Worm (Caenorhabditis elegans): ENCODE data around the gene txt-6.

txt-6 gene

ce11 chrV:4647857-4648256 is 41.1 kb upstream of the txt-6 start, which contains the start of gene F41F3.3 (continued):
- TF ChIP-seq zip-2 (tag; optimal IDR thresholded peaks at IDR 0.05) (no peak), daf-16 (GFP tag; optimal IDR thresholded peaks at IDR 0.05) (no peak), daf-16 (tag; optimal IDR thresholded peaks at IDR 0.05) (no peak), lin-1 (GFP tag; IDR thresholded peaks at IDR 0.05) (no peak), R02D3.7 (tag; optimal IDR thresholded peaks at IDR 0.05) (no peak), dmd-6 (GFP tag; IDR thresholded peaks at IDR 0.05) (no peak), F37D6.2 (tag; optimal IDR thresholded peaks at IDR 0.05) (no peak), hmg-1.1 (GFP tag; IDR thresholded peaks at IDR 0.05) (no peak), T26A8.4 (GFP tag; IDR thresholded peaks at IDR 0.05) (peak; percentile 74)

- TF ChIP-seq spr-1 (tag; optimal IDR thresholded peaks at IDR 0.05) (peak; percentile 28), snpc-1.2 (GFP tag; IDR thresholded peaks at IDR 0.05) (peak; percentile 12; the same call in 1 of the 2 replicates), F26F4.8 (GFP tag; conservative IDR thresholded peaks at IDR 0.05) (no peak), fos-1 (tag; optimal IDR thresholded peaks at IDR 0.05) (no peak), madf-5 (GFP tag; IDR thresholded peaks at IDR 0.05) (no peak), mes-2 (tag; optimal IDR thresholded peaks at IDR 0.05; ENCODE audit: poor library complexity, severe bottlenecking) (peak; percentile 40), spr-3 (GFP tag; optimal IDR thresholded peaks at IDR 0.05) (no peak), daf-16 (GFP tag; optimal IDR thresholded peaks at IDR 0.05) (no peak), daf-16 (tag; optimal IDR thresholded peaks at IDR 0.05) (no peak), T26A8.4 (GFP tag; IDR thresholded peaks at IDR 0.05) (peak; percentile 82; the same call in 1 of the 2 replicates), nhr-6 (tag; optimal IDR thresholded peaks at IDR 0.05) (no peak), nhr-48 (tag; optimal IDR thresholded peaks at IDR 0.05) (peak; percentile 38), ceh-62 (tag; optimal IDR thresholded peaks at IDR 0.05) (no peak), unc-130 (GFP tag; optimal IDR thresholded peaks at IDR 0.05) (no peak), ama-1 (optimal IDR thresholded peaks at IDR 0.05) (peak; percentile 91), egl-43 (GFP tag; IDR thresholded peaks at IDR 0.05) (no peak), zfp-2 (tag; optimal IDR thresholded peaks at IDR 0.05) (no peak), skn-1 (tag; optimal IDR thresholded peaks at IDR 0.05) (no peak), nhr-102 (tag; optimal IDR thresholded peaks at IDR 0.05) (peak; percentile 30), ztf-7 (tag; optimal IDR thresholded peaks at IDR 0.05) (no peak)
These were observed 40.6 kb upstream of the txt-6 start for ce11 chrV:4647279-4647819.

- no peak for TF ChIP-seq fkh-10 (GFP tag; optimal IDR thresholded peaks at IDR 0.05)
- TF ChIP-seq dve-1 (tag; optimal IDR thresholded peaks at IDR 0.05; ENCODE audit: insufficient read depth) = peak; percentile 8
- peak; percentile 76 for TF ChIP-seq ztf-7 (tag; optimal IDR thresholded peaks at IDR 0.05)
These were observed 36.0 kb upstream of the txt-6 start, which contains the start of gene soc-1 for ce11 chrV:4642691-4643090. TSS of gene soc-1 (plus strand) at chrV:4642952.

- TF ChIP-seq nhr-77 (tag; optimal IDR thresholded peaks at IDR 0.05) = no peak
- TF ChIP-seq ceh-82 (tag; optimal IDR thresholded peaks at IDR 0.05) = no peak
- no peak for TF ChIP-seq unc-62 (GFP tag; optimal IDR thresholded peaks at IDR 0.05 in 1 of 2)
- no peak for TF ChIP-seq unc-62 (tag; optimal IDR thresholded peaks at IDR 0.05)
- no peak for TF ChIP-seq Y75B8A.6 (GFP tag; IDR thresholded peaks at IDR 0.05)
- peak; percentile 14 for TF ChIP-seq hlh-11 (tag; optimal IDR thresholded peaks at IDR 0.05)
- TF ChIP-seq nhr-25 (tag; optimal IDR thresholded peaks at IDR 0.05; ENCODE audit: borderline replicate concordance, insufficient read depth) = no peak
- TF ChIP-seq sdz-12 (GFP tag; optimal IDR thresholded peaks at IDR 0.05) = no peak
- TF ChIP-seq nhr-41 (GFP tag; IDR thresholded peaks at IDR 0.05) = no peak
- TF ChIP-seq daf-16 (GFP tag; optimal IDR thresholded peaks at IDR 0.05) = no peak
- TF ChIP-seq daf-16 (tag; optimal IDR thresholded peaks at IDR 0.05) = peak; percentile 69
- no peak for TF ChIP-seq gei-8 (GFP tag; optimal IDR thresholded peaks at IDR 0.05)
- TF ChIP-seq dve-1 (tag; optimal IDR thresholded peaks at IDR 0.05; ENCODE audit: insufficient read depth) = peak; percentile 64
- no peak for TF ChIP-seq nhr-10 (tag; optimal IDR thresholded peaks at IDR 0.05)
- no peak for TF ChIP-seq Y105C5A.15 (GFP tag; IDR thresholded peaks at IDR 0.05)
- no peak for TF ChIP-seq duxl-1 (tag; optimal IDR thresholded peaks at IDR 0.05; ENCODE audit: poor library complexity)
- no peak for TF ChIP-seq snpc-1.2 (GFP tag; IDR thresholded peaks at IDR 0.05)
- no peak for TF ChIP-seq fos-1 (tag; optimal IDR thresholded peaks at IDR 0.05)
- no peak for TF ChIP-seq daf-12 (tag; optimal IDR thresholded peaks at IDR 0.05)
- TF ChIP-seq nhr-102 (tag; optimal IDR thresholded peaks at IDR 0.05) = no peak
- no peak for TF ChIP-seq lsy-2 (tag; optimal IDR thresholded peaks at IDR 0.05)
- TF ChIP-seq madf-9 (GFP tag; conservative IDR thresholded peaks at IDR 0.05) = no peak
- no peak for TF ChIP-seq mdt-29 (GFP tag; IDR thresholded peaks at IDR 0.05)
These were observed 33.9 kb upstream of the txt-6 start for ce11 chrV:4640501-4641150.

Data from whole organism, L4 larva.